Fruit fly (Drosophila melanogaster) whole organism, larva: ENCODE measurements around the gene Ldsdh1.
A peak's percentile ranks its signal among the peaks of the same experiment; 100 is the strongest.

Source experiments
- noc ChIP-seq: fragments of 200-800 bp; sonication (Bioruptor generic); optimal IDR thresholded peaks from 3 replicates; lab custom pipeline; 2019; ENCODE audit warnings: missing biosample characterization, mild to moderate bottlenecking, missing genetic modification characterization, moderate library complexity

The Ldsdh1 gene

dm6 chrX:8106281-8107050 lies 25.1 kb upstream of the Ldsdh1 start:
- TF ChIP-seq noc: peak; percentile 34

- peak; percentile 92 for TF ChIP-seq noc
Observed at dm6 chrX:8101479-8102198, 20.2 kb upstream of the Ldsdh1 start, which contains the start of gene CG2258. Gene CG2258 (minus strand): TSS chrX:8102095.

dm6 chrX:8100826-8101079 lies 19.3 kb upstream of the Ldsdh1 start:
- TF ChIP-seq noc: no peak

dm6 chrX:8100026-8100825 lies 18.8 kb upstream of the Ldsdh1 start:
- peak; percentile 14 for TF ChIP-seq noc

dm6 chrX:8093722-8094177 lies 12.3 kb upstream of the Ldsdh1 start, which contains the start of gene UbcE2H:
Gene UbcE2H (minus strand): TSS chrX:8094064.
- no peak for TF ChIP-seq noc

dm6 chrX:8092893-8093721 lies 11.7 kb upstream of the Ldsdh1 start:
- TF ChIP-seq noc: peak; percentile 6

- peak; percentile 88 for TF ChIP-seq noc
Observed at dm6 chrX:8092075-8092682, 10.8 kb upstream of the Ldsdh1 start.

- TF ChIP-seq noc: peak; percentile 90
Observed at dm6 chrX:8091017-8091620, 9.7 kb upstream of the Ldsdh1 start.

dm6 chrX:8087113-8087512 lies 5.7 kb upstream of the Ldsdh1 start, which contains the start of gene CG2256:
Gene CG2256 (minus strand): TSS chrX:8087213.
- no peak for TF ChIP-seq noc

- TF ChIP-seq noc: peak; percentile 36
Observed at dm6 chrX:8080174-8080573, 1.2 kb downstream of the Ldsdh1 start.

- TF ChIP-seq noc: no peak
Observed at dm6 chrX:8075300-8075927, 6.0 kb downstream of the Ldsdh1 start, which contains the start of the genes Upf2 and CG1571. Gene Upf2 (minus strand): TSS chrX:8075466. Gene CG1571 (plus strand): TSS chrX:8075877.

- TF ChIP-seq noc: no peak
Observed at dm6 chrX:8063223-8063674, 18.2 kb downstream of the Ldsdh1 start.

dm6 chrX:8062180-8062480 lies 19.3 kb downstream of the Ldsdh1 start:
- no peak for TF ChIP-seq noc

dm6 chrX:8061392-8062179 lies 19.8 kb downstream of the Ldsdh1 start, which contains the start of gene mys:
Gene mys (plus strand): TSS chrX:8061645.
- TF ChIP-seq noc: peak; percentile 40
